Worm (Caenorhabditis elegans) whole organism, L3 larva: Measurements from ENCODE around the gene let-23.

Source experiments
- R02D3.7 ChIP-seq: fragments of 150-350 bp; optimal IDR thresholded peaks from 2 replicates; lab custom pipeline; 2014; ENCODE audit warnings: missing biosample characterization, missing genetic modification characterization
- ZK546.5 ChIP-seq: sonication (generic microtip); optimal IDR thresholded peaks from 2 replicates; lab custom pipeline; 2017; ENCODE audit warnings: missing biosample characterization, missing genetic modification characterization
- aly-2 ChIP-seq: fragments of 150-350 bp; optimal IDR thresholded peaks from 2 replicates; lab custom pipeline; 2014; ENCODE audit warnings: missing biosample characterization, missing genetic modification characterization
- ama-1 ChIP-seq: fragments of 150-350 bp; optimal IDR thresholded peaks from 2 replicates; lab custom pipeline; 2018
- ceh-16 ChIP-seq: sonication (generic microtip); optimal IDR thresholded peaks from 2 replicates; lab custom pipeline; 2017; ENCODE audit warnings: missing biosample characterization, missing genetic modification characterization
- ceh-28 ChIP-seq: fragments of 150-350 bp; optimal IDR thresholded peaks from 2 replicates; lab custom pipeline; 2014; ENCODE audit warnings: missing biosample characterization, missing genetic modification reagents, missing genetic modification characterization
- ceh-82 ChIP-seq: fragments of 150-350 bp; optimal IDR thresholded peaks from 2 replicates; lab custom pipeline; 2014; ENCODE audit warnings: missing biosample characterization, missing genetic modification characterization
- ceh-9 ChIP-seq: sonication (generic microtip); optimal IDR thresholded peaks from 2 replicates; lab custom pipeline; 2018; ENCODE audit warnings: missing biosample characterization, missing genetic modification characterization
- daf-12 ChIP-seq: fragments of 150-350 bp; optimal IDR thresholded peaks from 2 replicates; lab custom pipeline; 2014; ENCODE audit warnings: missing biosample characterization, missing genetic modification reagents, missing genetic modification characterization
- egl-5 ChIP-seq: fragments of 150-350 bp; optimal IDR thresholded peaks from 2 replicates; lab custom pipeline; 2017; ENCODE audit warnings: missing biosample characterization, missing genetic modification reagents, missing genetic modification characterization, inconsistent platforms
- elt-1 ChIP-seq: fragments of 150-350 bp; optimal IDR thresholded peaks from 2 replicates; lab custom pipeline; 2014; ENCODE audit warnings: missing biosample characterization, missing genetic modification characterization
- elt-2 ChIP-seq: sonication (generic microtip); optimal IDR thresholded peaks from 2 replicates; lab custom pipeline; 2016; ENCODE audit warnings: missing genetic modification reagents, mild to moderate bottlenecking, missing genetic modification characterization, missing compliant biosample characterization
- eor-1 ChIP-seq, 2 experiments: fragments of 150-350 bp; optimal IDR thresholded peaks; 2 replicates each; lab custom pipeline; 2014 to 2018; ENCODE audit warnings: missing biosample characterization in 2 of 2, missing genetic modification characterization in 2 of 2
- fkh-10 ChIP-seq: sonication (generic microtip); optimal IDR thresholded peaks from 2 replicates; lab custom pipeline; 2017; ENCODE audit warnings: missing biosample characterization, missing genetic modification reagents, missing genetic modification characterization
- fos-1 ChIP-seq: fragments of 150-350 bp; optimal IDR thresholded peaks from 2 replicates; lab custom pipeline; 2014; ENCODE audit warnings: missing biosample characterization, missing genetic modification characterization
- hmg-11 ChIP-seq: sonication (generic microtip); optimal IDR thresholded peaks from 2 replicates; lab custom pipeline; 2016; ENCODE audit warnings: missing genetic modification characterization, missing compliant biosample characterization
- jun-1 ChIP-seq: fragments of 150-350 bp; optimal IDR thresholded peaks from 2 replicates; lab custom pipeline; 2014; ENCODE audit warnings: missing biosample characterization, missing genetic modification reagents, missing genetic modification characterization
- lin-15B ChIP-seq: fragments of 150-350 bp; optimal IDR thresholded peaks from 2 replicates; lab custom pipeline; 2014; ENCODE audit warnings: missing biosample characterization, missing genetic modification characterization
- lsy-12 ChIP-seq: sonication (generic microtip); optimal IDR thresholded peaks from 2 replicates; lab custom pipeline; 2016; ENCODE audit warnings: mild to moderate bottlenecking, missing genetic modification characterization, missing compliant biosample characterization
- mdl-1 ChIP-seq: fragments of 150-350 bp; optimal IDR thresholded peaks from 2 replicates; lab custom pipeline; 2014; ENCODE audit warnings: missing biosample characterization, missing genetic modification characterization
- nhr-11 ChIP-seq: fragments of 150-350 bp; optimal IDR thresholded peaks from 2 replicates; lab custom pipeline; 2014; ENCODE audit warnings: missing biosample characterization, missing genetic modification characterization
- nhr-12 ChIP-seq: fragments of 150-350 bp; optimal IDR thresholded peaks from 2 replicates; lab custom pipeline; 2014; ENCODE audit warnings: missing biosample characterization, missing genetic modification characterization
- nhr-23 ChIP-seq: fragments of 150-350 bp; optimal IDR thresholded peaks from 2 replicates; lab custom pipeline; 2014; ENCODE audit warnings: missing biosample characterization, missing genetic modification reagents, missing genetic modification characterization
- nhr-237 ChIP-seq: fragments of 150-350 bp; optimal IDR thresholded peaks from 2 replicates; lab custom pipeline; 2014; ENCODE audit warnings: missing biosample characterization, missing genetic modification characterization
- nhr-25 ChIP-seq: sonication (generic microtip); optimal IDR thresholded peaks from 2 replicates; lab custom pipeline; 2017; ENCODE audit warnings: missing biosample characterization, missing genetic modification characterization
- nhr-28 ChIP-seq: fragments of 150-350 bp; optimal IDR thresholded peaks from 2 replicates; lab custom pipeline; 2014; ENCODE audit warnings: missing biosample characterization, missing genetic modification characterization
- nhr-67 ChIP-seq: fragments of 150-350 bp; optimal IDR thresholded peaks from 2 replicates; lab custom pipeline; 2014; ENCODE audit warnings: missing biosample characterization, missing genetic modification characterization
- nhr-76 ChIP-seq: fragments of 150-350 bp; sonication (generic microtip); optimal IDR thresholded peaks from 5 replicates; lab custom pipeline; 2014; ENCODE audit warnings: missing biosample characterization, missing genetic modification characterization
- pha-4 ChIP-seq: fragments of 150-350 bp; optimal IDR thresholded peaks from 2 replicates; lab custom pipeline; 2014; ENCODE audit warnings: missing biosample characterization, missing genetic modification reagents, missing genetic modification characterization
- pqm-1 ChIP-seq: fragments of 150-350 bp; optimal IDR thresholded peaks from 2 replicates; lab custom pipeline; 2017; ENCODE audit warnings: missing biosample characterization, missing genetic modification characterization, inconsistent platforms
- sea-2 ChIP-seq: fragments of 150-350 bp; sonication (generic microtip); optimal IDR thresholded peaks from 4 replicates; lab custom pipeline; 2014; ENCODE audit warnings: missing biosample characterization, missing genetic modification reagents, missing genetic modification characterization
- skn-1 ChIP-seq: fragments of 150-350 bp; optimal IDR thresholded peaks from 2 replicates; lab custom pipeline; 2014; ENCODE audit warnings: missing biosample characterization, missing genetic modification characterization
- snpc-4 ChIP-seq: fragments of 150-350 bp; optimal IDR thresholded peaks from 2 replicates; lab custom pipeline; 2014; ENCODE audit warnings: missing biosample characterization, missing genetic modification characterization
- tbx-2 ChIP-seq: sonication (generic microtip); optimal IDR thresholded peaks from 2 replicates; lab custom pipeline; 2016; ENCODE audit warnings: mild to moderate bottlenecking, missing genetic modification characterization, missing compliant biosample characterization
- unc-39 ChIP-seq: sonication (generic microtip); optimal IDR thresholded peaks from 4 replicates; lab custom pipeline; 2017; ENCODE audit warnings: missing biosample characterization, missing genetic modification characterization
- ztf-11 ChIP-seq: fragments of 150-350 bp; optimal IDR thresholded peaks from 2 replicates; lab custom pipeline; 2014; ENCODE audit warnings: missing biosample characterization, missing genetic modification characterization
- ztf-4 ChIP-seq: fragments of 150-350 bp; optimal IDR thresholded peaks from 2 replicates; lab custom pipeline; 2014; ENCODE audit warnings: missing biosample characterization, missing genetic modification characterization

let-23 gene

ce11 chrII:9197212-9197611, at the start of gene let-23:
Gene let-23 (plus strand): TSS chrII:9197512.
- TF ChIP-seq elt-2: no peak

DNA sequence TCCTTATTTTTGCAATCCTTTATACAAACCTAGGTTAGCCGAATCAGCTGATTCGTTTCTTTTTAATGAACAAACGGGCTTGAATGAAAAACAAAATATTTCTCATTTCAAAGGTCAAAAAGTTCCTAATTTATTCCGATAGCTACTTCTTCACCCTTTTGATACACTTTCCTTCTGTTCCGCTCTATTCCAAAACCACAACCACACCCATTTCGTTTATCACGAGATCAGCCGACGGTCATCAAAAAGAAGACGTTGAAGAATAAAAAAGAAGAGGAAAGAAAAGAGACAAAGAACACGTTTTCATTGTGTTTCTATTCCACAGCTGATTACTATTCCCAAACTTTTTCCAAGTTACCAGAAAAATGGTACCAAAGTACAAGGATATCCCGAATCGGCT, 49.2 kb upstream of the let-23 start:
- TF ChIP-seq jun-1 (tag; lab: Kevin White, UChicago) (no peak), mdl-1 (tag; lab: Kevin White, UChicago) (no peak), lin-15B (tag; lab: Kevin White, UChicago) (no peak), nhr-12 (tag; lab: Kevin White, UChicago) (no peak), tbx-2 (tag; lab: Kevin White, UChicago) (no peak), nhr-237 (no peak), ztf-11 (no peak), ceh-28 (tag; lab: Kevin White, UChicago) (no peak), ZK546.5 (tag; lab: Kevin White, UChicago) (no peak)

DNA sequence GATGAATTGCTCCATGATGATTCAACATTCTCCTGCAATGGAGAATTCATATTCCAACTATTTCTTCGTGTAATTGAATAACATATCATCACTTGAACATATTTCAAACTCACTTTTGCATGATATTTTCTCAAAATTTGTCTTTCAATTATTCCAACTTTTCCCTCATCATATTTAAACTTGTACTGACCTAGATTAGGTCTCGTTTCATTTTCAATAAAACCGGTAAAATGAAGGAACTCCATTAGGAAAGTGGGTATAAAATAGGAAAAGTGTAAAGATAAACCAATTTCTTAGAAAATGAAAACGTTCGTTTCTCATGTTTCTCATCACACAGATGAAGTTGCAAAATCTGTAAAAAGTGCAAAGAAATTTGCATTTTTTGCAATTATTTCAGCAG, 45.1 kb upstream of the let-23 start, which contains the start of gene col-78:
Gene col-78 (plus strand): TSS at position 301 of the 400 bp plus-strand sequence.
- no peak for TF ChIP-seq nhr-25 (tag; lab: Kevin White, UChicago)
- TF ChIP-seq fkh-10: no peak
- TF ChIP-seq tbx-2 (tag; lab: Kevin White, UChicago): no peak
- TF ChIP-seq pqm-1 (tag; lab: Kevin White, UChicago): no peak
- no peak for TF ChIP-seq egl-5 (tag; lab: Kevin White, UChicago)
- no peak for TF ChIP-seq lsy-12
- TF ChIP-seq, all 47 proteins: peak for 0

DNA sequence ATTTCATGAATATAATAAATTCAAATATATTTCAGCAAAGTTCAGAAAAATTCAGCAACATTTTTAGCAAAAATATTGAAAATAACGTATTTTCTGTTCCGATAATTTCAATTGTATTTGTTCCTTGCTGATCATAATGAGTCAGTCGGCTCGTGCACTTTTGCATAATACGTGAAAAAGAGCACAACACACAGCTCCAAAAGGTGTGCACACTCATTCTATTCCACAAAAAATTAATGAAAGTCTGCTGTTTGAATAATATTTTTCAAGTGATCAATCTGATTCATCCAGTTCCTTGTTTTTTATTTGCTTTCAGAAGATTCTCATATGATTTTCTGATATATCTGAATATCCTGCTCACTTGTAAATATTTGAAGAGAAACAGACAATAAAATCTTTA, 43.0 kb upstream of the let-23 start:
- TF ChIP-seq nhr-76 (tag; lab: Kevin White, UChicago) (no peak), pqm-1 (tag; lab: Kevin White, UChicago) (peak; percentile 12)

- TF ChIP-seq aly-2: no peak
- TF ChIP-seq ceh-82 (tag; lab: Kevin White, UChicago): no peak
- no peak for TF ChIP-seq nhr-11
- peak; percentile 29 for TF ChIP-seq elt-2
- no peak for TF ChIP-seq pha-4
- TF ChIP-seq unc-39: no peak
Observed at ce11 chrII:9156277-9156676, 41.0 kb upstream of the let-23 start.

DNA sequence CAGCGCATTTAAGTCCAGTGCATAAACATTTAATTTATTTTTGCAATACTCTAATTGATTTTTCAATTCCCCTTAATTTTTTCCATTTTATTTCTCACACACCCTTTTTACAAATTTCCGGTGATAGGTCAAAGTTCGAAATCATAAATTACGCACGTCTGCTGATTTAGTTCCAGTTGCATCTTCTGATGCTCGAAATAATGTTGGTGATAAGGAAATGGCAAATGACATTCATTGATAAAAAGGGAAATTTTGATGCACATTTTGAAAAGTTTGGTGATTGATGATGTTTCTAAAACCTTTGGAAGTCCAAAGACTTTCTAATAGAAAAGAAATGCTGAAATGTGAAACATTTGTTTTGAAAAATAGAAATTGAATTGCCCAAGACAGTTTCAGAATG, 40.2 kb upstream of the let-23 start:
- peak; percentile 94 for TF ChIP-seq elt-2
- TF ChIP-seq sea-2 (GFP tag; lab: Kevin White, UChicago): no peak
- peak; percentile 82 for TF ChIP-seq pqm-1 (tag; lab: Kevin White, UChicago)

DNA sequence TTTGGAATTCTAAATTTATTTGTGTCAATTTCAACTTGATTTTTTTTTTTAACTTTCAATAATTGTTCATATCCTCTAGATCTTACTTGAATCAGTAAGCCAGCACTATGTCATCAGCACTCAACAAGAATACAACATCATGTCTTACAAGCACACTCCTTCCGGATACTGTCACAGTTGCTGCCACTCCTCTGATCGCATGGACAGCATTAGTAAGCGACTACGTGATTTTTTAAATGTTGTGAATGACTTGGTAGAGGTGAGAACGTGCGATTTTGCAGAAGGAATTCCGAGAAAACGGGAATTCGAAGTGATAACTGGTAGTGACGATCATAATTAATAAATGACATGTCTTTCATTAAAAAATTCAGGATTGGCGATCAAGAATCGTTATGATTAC, 39.3 kb upstream of the let-23 start, which contains the start of gene oac-54:
Gene oac-54 (plus strand): TSS at position 83 of the 400 bp plus-strand sequence.
- TF ChIP-seq ceh-82 (tag; lab: Kevin White, UChicago): no peak
- TF ChIP-seq tbx-2 (tag; lab: Kevin White, UChicago): no peak
- no peak for TF ChIP-seq nhr-67 (tag; lab: Kevin White, UChicago)
- no peak for TF ChIP-seq nhr-28
- no peak for TF ChIP-seq fos-1
- TF ChIP-seq ama-1 (lab: Kevin White, UChicago): no peak
- TF ChIP-seq nhr-12 (tag; lab: Kevin White, UChicago): no peak
- no peak for TF ChIP-seq eor-1 (tag; optimal IDR thresholded peaks at IDR 0.05; lab: Kevin White, UChicago)
- no peak for TF ChIP-seq nhr-23 (tag; lab: Kevin White, UChicago)
- TF ChIP-seq sea-2 (GFP tag; lab: Kevin White, UChicago): no peak
- no peak for TF ChIP-seq daf-12 (tag; lab: Kevin White, UChicago)
- TF ChIP-seq pha-4: no peak
- TF ChIP-seq ztf-11: no peak
- TF ChIP-seq elt-2: no peak
- no peak for TF ChIP-seq lsy-12
- TF ChIP-seq, all 47 proteins: peak for 0

DNA sequence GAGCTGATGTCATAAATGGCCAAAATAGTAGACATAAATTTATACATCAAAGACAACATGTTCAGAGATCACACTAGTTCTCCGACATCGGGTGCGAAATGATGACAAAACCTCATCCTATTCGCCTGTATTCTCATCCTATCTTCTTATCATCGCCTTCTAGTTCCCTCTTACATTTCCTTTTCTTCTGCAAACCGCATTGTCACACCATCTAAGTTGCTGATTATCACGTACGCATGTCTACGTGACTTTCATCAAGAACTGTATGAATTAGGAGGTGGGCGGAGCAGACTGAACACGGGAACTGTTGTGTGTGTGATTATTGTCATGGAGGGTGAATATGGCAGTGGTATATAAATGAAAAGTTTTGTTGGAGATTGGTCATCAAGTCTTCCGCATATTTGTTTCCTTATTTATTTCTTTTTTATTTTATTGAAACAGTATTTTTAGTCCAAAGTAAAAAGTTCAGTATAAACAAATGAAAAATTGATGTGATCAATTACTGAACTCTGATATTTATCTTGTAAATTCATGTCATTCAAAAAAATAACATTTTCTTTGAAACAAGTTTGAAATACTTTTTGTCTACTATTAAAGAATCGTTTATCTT, 37.0 kb upstream of the let-23 start:
- no peak for TF ChIP-seq pha-4
- TF ChIP-seq jun-1 (tag; lab: Kevin White, UChicago): no peak
- no peak for TF ChIP-seq eor-1 (tag; optimal IDR thresholded peaks at IDR 0.05; lab: Kevin White, UChicago)
- no peak for TF ChIP-seq egl-5 (tag; lab: Kevin White, UChicago)
- no peak for TF ChIP-seq ceh-9 (tag; lab: Kevin White, UChicago)
- TF ChIP-seq elt-1 (tag; lab: Kevin White, UChicago): no peak
- TF ChIP-seq ceh-28 (tag; lab: Kevin White, UChicago): no peak
- TF ChIP-seq R02D3.7: no peak
- TF ChIP-seq sea-2 (GFP tag; lab: Kevin White, UChicago): no peak
- no peak for TF ChIP-seq fkh-10
- no peak for TF ChIP-seq ZK546.5 (tag; lab: Kevin White, UChicago)
- no peak for TF ChIP-seq tbx-2 (tag; lab: Kevin White, UChicago)
- no peak for TF ChIP-seq ceh-16 (tag; lab: Kevin White, UChicago)
- no peak for TF ChIP-seq aly-2
- peak; percentile 63 for TF ChIP-seq elt-2
- TF ChIP-seq lin-15B (tag; lab: Kevin White, UChicago): no peak
- TF ChIP-seq nhr-237: no peak
- TF ChIP-seq snpc-4 (tag; lab: Kevin White, UChicago): no peak
- TF ChIP-seq nhr-25 (tag; lab: Kevin White, UChicago): peak; percentile 73
- TF ChIP-seq ceh-82 (tag; lab: Kevin White, UChicago): no peak
- no peak for TF ChIP-seq ztf-4 (tag; lab: Kevin White, UChicago)
- no peak for TF ChIP-seq hmg-11 (tag; lab: Kevin White, UChicago)
- peak; percentile 82 for TF ChIP-seq skn-1
